Fruit fly (Drosophila melanogaster) whole organism, embryonic: ENCODE measurements around the gene phol.

Experiments used
- BtbVII ChIP-seq: fragments of 200-800 bp; sonication (Bioruptor generic); optimal IDR thresholded peaks from 3 replicates; lab custom pipeline; 2017; ENCODE audit warnings: missing biosample characterization, mild to moderate bottlenecking, missing genetic modification characterization
- CG10462 ChIP-seq: fragments of 200-800 bp; sonication (Bioruptor generic); optimal IDR thresholded peaks from 2 replicates; lab custom pipeline; 2016; ENCODE audit warnings: missing biosample characterization, missing genetic modification characterization
- CG12659 ChIP-seq: fragments of 200-800 bp; sonication (Bioruptor generic); optimal IDR thresholded peaks from 3 replicates; lab custom pipeline; 2017; ENCODE audit warnings: mild to moderate bottlenecking, missing biosample characterization, missing genetic modification reagents, missing genetic modification characterization
- CG14014 ChIP-seq: fragments of 200-800 bp; sonication (Bioruptor generic); IDR thresholded peaks from 2 replicates; pipeline ENCODE4 v1.3.6; 2022; ENCODE audit warnings: missing biosample characterization, missing genetic modification characterization
- CG15011 ChIP-seq: fragments of 200-800 bp; sonication (Bioruptor generic); optimal IDR thresholded peaks from 3 replicates; lab custom pipeline; 2018; ENCODE audit warnings: missing biosample characterization, mild to moderate bottlenecking, missing genetic modification characterization
- CG17361 ChIP-seq: fragments of 200-800 bp; sonication (Bioruptor generic); IDR thresholded peaks from 3 replicates; pipeline ENCODE4 v1.3.6; 2022; ENCODE audit warnings: missing biosample characterization, missing genetic modification characterization
- CG18619 ChIP-seq: fragments of 200-800 bp; sonication (Bioruptor generic); optimal IDR thresholded peaks from 3 replicates; lab custom pipeline; 2017; ENCODE audit warnings: missing biosample characterization, mild to moderate bottlenecking, missing genetic modification characterization
- CG2875 ChIP-seq: fragments of 200-800 bp; sonication (Bioruptor generic); optimal IDR thresholded peaks from 2 replicates; lab custom pipeline; 2017; ENCODE audit warnings: missing biosample characterization, mild to moderate bottlenecking, missing genetic modification characterization, missing genetic modification reagents
- CG30403 ChIP-seq: fragments of 200-800 bp; sonication (Bioruptor generic); optimal IDR thresholded peaks from 3 replicates; lab custom pipeline; 2016; ENCODE audit warnings: missing biosample characterization, missing genetic modification characterization
- CG3065 ChIP-seq: fragments of 200-800 bp; sonication (Bioruptor generic); optimal IDR thresholded peaks from 2 replicates; lab custom pipeline; 2016; ENCODE audit warnings: missing biosample characterization, missing genetic modification characterization
- CG31441 ChIP-seq: fragments of 200-800 bp; sonication (Bioruptor generic); IDR thresholded peaks from 2 replicates; pipeline ENCODE4 v1.3.6; 2022; ENCODE audit warnings: missing biosample characterization, missing genetic modification characterization
- CG3847 ChIP-seq: fragments of 200-800 bp; sonication (Bioruptor generic); IDR thresholded peaks from 2 replicates; pipeline ENCODE4 v1.3.6; 2022; ENCODE audit warnings: missing biosample characterization, missing genetic modification characterization
- CG43689 ChIP-seq: fragments of 200-800 bp; sonication (Bioruptor generic); IDR thresholded peaks from 2 replicates; pipeline ENCODE4 v1.3.6; 2022; ENCODE audit warnings: missing biosample characterization, missing genetic modification characterization
- D ChIP-seq, 2 experiments: fragments of 200-800 bp in 1 of 2; fragments of >200 bp in 1 of 2; sonication (Bioruptor generic) in 1 of 2; optimal IDR thresholded peaks; 2 replicates in 1 of 2; 3 replicates in 1 of 2; lab custom pipeline; 2017; ENCODE audit warnings: mild to moderate bottlenecking in 1 of 2, missing biosample characterization in 1 of 2, missing genetic modification characterization in 1 of 2, missing genetic modification reagents in 1 of 2
- D19A ChIP-seq: fragments of 200-800 bp; optimal IDR thresholded peaks from 3 replicates; lab custom pipeline; 2019; ENCODE audit warnings: missing biosample characterization, mild to moderate bottlenecking, missing genetic modification characterization, moderate library complexity
- Fer1 ChIP-seq: fragments of 200-800 bp; sonication (Bioruptor generic); optimal IDR thresholded peaks from 2 replicates; lab custom pipeline; 2017; ENCODE audit warnings: missing biosample characterization, mild to moderate bottlenecking, missing genetic modification characterization
- HmgD ChIP-seq: fragments of 200-800 bp; sonication (Bioruptor generic); optimal IDR thresholded peaks from 3 replicates; lab custom pipeline; 2016; ENCODE audit warnings: missing biosample characterization, missing genetic modification characterization
- Hmx ChIP-seq: fragments of 200-800 bp; sonication (Bioruptor generic); optimal IDR thresholded peaks from 2 replicates; lab custom pipeline; 2016; ENCODE audit warnings: missing biosample characterization, missing genetic modification characterization
- Lpt ChIP-seq: fragments of >200 bp; optimal IDR thresholded peaks from 2 replicates; lab custom pipeline; 2018; ENCODE audit warnings: missing biosample characterization, missing genetic modification characterization
- MESR4 ChIP-seq: fragments of 200-800 bp; sonication (Bioruptor generic); optimal IDR thresholded peaks from 2 replicates; lab custom pipeline; 2018; ENCODE audit warnings: missing biosample characterization, mild to moderate bottlenecking, missing genetic modification characterization, moderate library complexity
- Mrtf ChIP-seq: fragments of 200-800 bp; sonication (Bioruptor generic); IDR thresholded peaks from 3 replicates; pipeline ENCODE4 v1.3.6; 2022; ENCODE audit warnings: missing biosample characterization, missing genetic modification characterization
- Myb ChIP-seq: fragments of 200-800 bp; sonication (Bioruptor generic); optimal IDR thresholded peaks from 2 replicates; lab custom pipeline; 2016; ENCODE audit warnings: missing biosample characterization, missing genetic modification characterization
- Opbp ChIP-seq: fragments of 200-800 bp; sonication (Bioruptor generic); IDR thresholded peaks from 3 replicates; pipeline ENCODE4 v1.3.6; 2022; ENCODE audit warnings: missing biosample characterization, missing genetic modification characterization; ENCODE audit not compliant: partially characterized antibody
- ab ChIP-seq: fragments of 200-800 bp; sonication (Bioruptor generic); optimal IDR thresholded peaks from 2 replicates; lab custom pipeline; 2016; ENCODE audit warnings: missing biosample characterization, missing genetic modification characterization
- aop ChIP-seq: fragments of 200-800 bp; sonication (Bioruptor generic); IDR thresholded peaks from 2 replicates; pipeline ENCODE4 v1.3.6; 2022; ENCODE audit warnings: missing biosample characterization, missing genetic modification characterization
- az2 ChIP-seq: fragments of 200-800 bp; sonication (Bioruptor generic); optimal IDR thresholded peaks from 3 replicates; lab custom pipeline; 2016; ENCODE audit warnings: missing biosample characterization, missing genetic modification characterization
- bab2 ChIP-seq: fragments of 200-800 bp; sonication (Bioruptor generic); optimal IDR thresholded peaks from 2 replicates; lab custom pipeline; 2016; ENCODE audit warnings: missing biosample characterization, missing genetic modification characterization
- bcd ChIP-seq: fragments of 200-800 bp; sonication (Bioruptor generic); optimal IDR thresholded peaks from 2 replicates; lab custom pipeline; 2017; ENCODE audit warnings: missing biosample characterization, mild to moderate bottlenecking, missing genetic modification characterization
- cg ChIP-seq: fragments of 200-800 bp; sonication (Bioruptor generic); optimal IDR thresholded peaks from 3 replicates; lab custom pipeline; 2019; ENCODE audit warnings: missing biosample characterization, mild to moderate bottlenecking, missing genetic modification characterization, moderate library complexity
- ci ChIP-seq: fragments of 200-800 bp; sonication (Bioruptor generic); IDR thresholded peaks from 3 replicates; pipeline ENCODE4 v1.3.6; 2022; ENCODE audit warnings: missing biosample characterization, missing genetic modification characterization
- da ChIP-seq: fragments of 200-800 bp; sonication (Bioruptor generic); optimal IDR thresholded peaks from 2 replicates; lab custom pipeline; 2016; ENCODE audit warnings: missing biosample characterization, missing genetic modification characterization
- dm ChIP-seq: fragments of 200-800 bp; sonication (Bioruptor generic); optimal IDR thresholded peaks from 3 replicates; lab custom pipeline; 2016; ENCODE audit warnings: missing biosample characterization, missing genetic modification characterization
- fd3F ChIP-seq: fragments of 200-800 bp; sonication (Bioruptor generic); optimal IDR thresholded peaks from 2 replicates; lab custom pipeline; 2018; ENCODE audit warnings: missing biosample characterization, mild to moderate bottlenecking, missing genetic modification characterization, moderate library complexity
- gem ChIP-seq: fragments of 200-800 bp; sonication (Bioruptor generic); optimal IDR thresholded peaks from 2 replicates; lab custom pipeline; 2019; ENCODE audit warnings: missing biosample characterization, mild to moderate bottlenecking, missing genetic modification characterization, moderate library complexity
- inv ChIP-seq: fragments of 200-800 bp; sonication (Bioruptor generic); IDR thresholded peaks from 2 replicates; pipeline ENCODE4 v1.3.6; 2022; ENCODE audit warnings: missing biosample characterization, missing genetic modification characterization; ENCODE audit not compliant: partially characterized antibody
- lola ChIP-seq, 3 experiments: fragments of >200 bp in 2 of 3; fragments of 200-800 bp in 1 of 3; sonication (Bioruptor generic) in 1 of 3; optimal IDR thresholded peaks; 2 replicates each; lab custom pipeline; 2017 to 2019; ENCODE audit warnings: missing biosample characterization in 3 of 3, missing genetic modification characterization in 3 of 3, mild to moderate bottlenecking in 1 of 3, moderate library complexity in 1 of 3
- luna ChIP-seq: fragments of 200-800 bp; sonication (Bioruptor generic); optimal IDR thresholded peaks from 2 replicates; lab custom pipeline; 2016; ENCODE audit warnings: missing biosample characterization, missing genetic modification characterization
- mirr ChIP-seq: fragments of 200-800 bp; sonication (Bioruptor generic); optimal IDR thresholded peaks from 3 replicates; lab custom pipeline; 2018; ENCODE audit warnings: missing biosample characterization, mild to moderate bottlenecking, missing genetic modification characterization
- peb ChIP-seq: fragments of 200-800 bp; sonication (Bioruptor generic); IDR thresholded peaks from 2 replicates; pipeline ENCODE4 v1.3.6; 2022; ENCODE audit warnings: missing biosample characterization, missing genetic modification characterization
- pho ChIP-seq: fragments of 200-800 bp; sonication (Bioruptor generic); optimal IDR thresholded peaks from 2 replicates; lab custom pipeline; 2016; ENCODE audit warnings: missing biosample characterization, missing genetic modification characterization
- ranshi ChIP-seq: fragments of 200-800 bp; sonication (Bioruptor generic); IDR thresholded peaks from 2 replicates; pipeline ENCODE4 v1.3.6; 2022; ENCODE audit warnings: missing biosample characterization, missing genetic modification characterization
- sc ChIP-seq, 3 experiments: fragments of >200 bp in 2 of 3; fragments of 200-800 bp in 1 of 3; sonication (Bioruptor generic) in 1 of 3; optimal IDR thresholded peaks; 2 replicates in 2 of 3; 3 replicates in 1 of 3; lab custom pipeline; 2017; ENCODE audit warnings: mild to moderate bottlenecking in 1 of 3, missing biosample characterization in 1 of 3, missing genetic modification characterization in 1 of 3, missing genetic modification reagents in 1 of 3
- sd ChIP-seq: fragments of 200-800 bp; sonication (Bioruptor generic); optimal IDR thresholded peaks from 3 replicates; lab custom pipeline; 2018; ENCODE audit warnings: missing biosample characterization, mild to moderate bottlenecking, missing genetic modification characterization, moderate library complexity
- sens-2 ChIP-seq: fragments of 200-800 bp; sonication (Bioruptor generic); IDR thresholded peaks from 2 replicates; pipeline ENCODE4 v1.3.6; 2022; ENCODE audit warnings: missing biosample characterization, missing genetic modification characterization
- sug ChIP-seq: fragments of 200-800 bp; optimal IDR thresholded peaks from 2 replicates; lab custom pipeline; 2019; ENCODE audit warnings: missing biosample characterization, mild to moderate bottlenecking, missing genetic modification characterization, moderate library complexity
- tll ChIP-seq, 2 experiments: fragments of 200-800 bp in 1 of 2; fragments of >200 bp in 1 of 2; sonication (Bioruptor generic) in 1 of 2; optimal IDR thresholded peaks; 2 replicates each; lab custom pipeline; 2017 to 2019; ENCODE audit warnings: missing biosample characterization in 2 of 2, missing genetic modification characterization in 2 of 2, mild to moderate bottlenecking in 1 of 2, moderate library complexity in 1 of 2
- tup ChIP-seq: fragments of 200-800 bp; sonication (Bioruptor generic); optimal IDR thresholded peaks from 2 replicates; lab custom pipeline; 2016; ENCODE audit warnings: missing biosample characterization, mild to moderate bottlenecking, missing genetic modification characterization, moderate library complexity
- yki ChIP-seq: fragments of >200 bp; optimal IDR thresholded peaks from 3 replicates; lab custom pipeline; 2018
- zen2 ChIP-seq: fragments of 200-800 bp; sonication (Bioruptor generic); IDR thresholded peaks from 3 replicates; pipeline ENCODE4 v1.3.6; 2022; ENCODE audit warnings: missing biosample characterization, missing genetic modification characterization; ENCODE audit not compliant: partially characterized antibody

Gene phol

DNA sequence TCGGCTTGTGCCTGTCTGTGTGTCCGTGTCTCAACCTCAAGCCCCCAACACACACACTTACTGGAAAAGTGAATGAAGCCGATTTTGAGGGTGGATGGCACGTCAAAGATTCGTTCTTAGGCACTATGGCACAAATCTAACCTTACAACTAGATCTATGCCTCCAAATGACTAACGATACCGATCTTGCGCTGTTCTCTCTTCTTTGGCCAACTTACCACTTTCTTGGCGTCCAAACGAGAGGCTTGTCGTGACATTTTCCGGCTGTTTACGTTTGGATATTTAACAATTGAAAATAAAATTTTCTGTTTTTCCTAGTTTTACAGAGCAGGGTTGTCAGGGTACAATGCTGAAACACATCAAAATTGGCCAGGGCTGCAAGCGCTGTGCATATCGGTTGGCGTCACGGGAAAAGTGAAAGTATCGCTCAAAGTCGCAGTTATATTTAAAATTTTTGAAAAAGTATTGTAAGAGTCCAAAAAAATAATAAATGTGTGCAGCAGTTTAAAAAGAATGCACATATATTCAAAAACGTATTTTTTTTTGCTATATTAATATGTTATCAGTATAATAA, 14.1 kb downstream of the phol start, which contains the start of the genes Bet3 and Nf-YA (continued):
- TF ChIP-seq mirr (GFP tag; lab: Kevin White, UChicago) = no peak
- peak; percentile 67 for TF ChIP-seq HmgD (GFP tag; lab: Kevin White, UChicago)
- peak; percentile 6 for TF ChIP-seq cg (GFP tag; lab: Kevin White, UChicago)
- peak; percentile 41 for TF ChIP-seq sug (tag; lab: Kevin White, UChicago)
- TF ChIP-seq peb (GFP tag; lab: Robert Waterston, UW) = no peak
- TF ChIP-seq CG18619 (GFP tag; lab: Kevin White, UChicago) = peak; percentile 34
- no peak for TF ChIP-seq D (optimal IDR thresholded peaks at IDR 0.05; lab: Kevin White, UChicago)
- no peak for TF ChIP-seq D (GFP tag; optimal IDR thresholded peaks at IDR 0.05; lab: Kevin White, UChicago)
- TF ChIP-seq ab (GFP tag; lab: Kevin White, UChicago) = no peak
- peak; percentile 43 for TF ChIP-seq pho (GFP tag; lab: Kevin White, UChicago)
- peak; percentile 48 for TF ChIP-seq CG17361 (GFP tag; lab: Robert Waterston, UW)
- no peak for TF ChIP-seq CG2875 (GFP tag; lab: Kevin White, UChicago)
- peak; percentile 74 for TF ChIP-seq CG31441
- no peak for TF ChIP-seq sc (optimal IDR thresholded peaks at IDR 0.05; lab: Kevin White, UChicago)
- no peak for TF ChIP-seq sc (GFP tag; optimal IDR thresholded peaks at IDR 0.05; lab: Kevin White, UChicago)
- no peak for TF ChIP-seq sens-2 (GFP tag; lab: Robert Waterston, UW)
- TF ChIP-seq aop (GFP tag; lab: Robert Waterston, UW) = no peak
- peak; percentile 79 for TF ChIP-seq inv (GFP tag; lab: Robert Waterston, UW)
- TF ChIP-seq sd (tag; lab: Kevin White, UChicago) = peak; percentile 38
- no peak for TF ChIP-seq bab2
- no peak for TF ChIP-seq tll (GFP tag; optimal IDR thresholded peaks at IDR 0.05; lab: Kevin White, UChicago)
- peak; percentile 83 for TF ChIP-seq Opbp (GFP tag; lab: Robert Waterston, UW)
- peak; percentile 98 for TF ChIP-seq Myb (GFP tag; lab: Kevin White, UChicago)
- peak; percentile 92 for TF ChIP-seq MESR4 (GFP tag; lab: Kevin White, UChicago)
- TF ChIP-seq da (GFP tag; lab: Kevin White, UChicago) = peak; percentile 0
- peak; percentile 65 for TF ChIP-seq CG12659
- TF ChIP-seq Lpt (GFP tag; lab: Kevin White, UChicago) = no peak
- no peak for TF ChIP-seq CG43689 (GFP tag; lab: Robert Waterston, UW)
- TF ChIP-seq Hmx = no peak
- TF ChIP-seq BtbVII (GFP tag; lab: Kevin White, UChicago) = no peak
- peak; percentile 74 for TF ChIP-seq CG30403 (GFP tag; lab: Kevin White, UChicago)
- TF ChIP-seq zen2 (GFP tag; lab: Robert Waterston, UW) = peak; percentile 86; the same call in 1 of the 3 replicates
- TF ChIP-seq ci (GFP tag; lab: Robert Waterston, UW) = no peak; the same call in 1 of the 3 replicates
- TF ChIP-seq Fer1 = peak; percentile 3
- no peak for TF ChIP-seq dm (GFP tag; lab: Kevin White, UChicago)
- peak; percentile 3 for TF ChIP-seq CG3065 (GFP tag; lab: Kevin White, UChicago)
- no peak for TF ChIP-seq fd3F (GFP tag; lab: Kevin White, UChicago)
- TF ChIP-seq Mrtf = peak; percentile 8; the same call in 2 of the 3 replicates
- no peak for TF ChIP-seq yki (lab: Kevin White, UChicago)
- TF ChIP-seq CG3847 (GFP tag; lab: Robert Waterston, UW) = peak; percentile 73
- peak; percentile 77 for TF ChIP-seq luna (GFP tag; lab: Kevin White, UChicago)
- peak; percentile 32; the same call in 1 of the 2 replicates for TF ChIP-seq ranshi (GFP tag; lab: Robert Waterston, UW)
- TF ChIP-seq CG15011 (GFP tag; lab: Kevin White, UChicago) = no peak
- peak; percentile 44 for TF ChIP-seq az2 (GFP tag; lab: Kevin White, UChicago)
- TF ChIP-seq tup (GFP tag; lab: Kevin White, UChicago) = no peak
- peak in 1 of 3 experiments; percentile 9 for TF ChIP-seq lola (GFP tag; optimal IDR thresholded peaks at IDR 0.05; lab: Kevin White, UChicago)
- TF ChIP-seq bcd (GFP tag; lab: Kevin White, UChicago) = peak; percentile 55
- TF ChIP-seq gem (tag; lab: Kevin White, UChicago) = peak; percentile 51
- TF ChIP-seq CG10462 (GFP tag; lab: Kevin White, UChicago) = no peak
- TF ChIP-seq D19A = peak; percentile 20
- peak; percentile 49; the same call in 1 of the 2 replicates for TF ChIP-seq CG14014 (GFP tag; lab: Robert Waterston, UW)
